Worm (Caenorhabditis elegans) whole organism, L2 larva: ENCODE data around the gene nep-22.

Experiments used
- C34F6.9 ChIP-seq: fragments of 150-350 bp; optimal IDR thresholded peaks from 2 replicates; lab custom pipeline; 2014; ENCODE audit warnings: missing biosample characterization, missing genetic modification characterization
- F13H6.1 ChIP-seq: sonication (generic microtip); optimal IDR thresholded peaks from 2 replicates; lab custom pipeline; 2016; ENCODE audit warnings: missing genetic modification characterization, missing compliant biosample characterization
- Y55F3AM.14 ChIP-seq: fragments of 200-800 bp; sonication (Bioruptor generic); optimal IDR thresholded peaks from 2 replicates; lab custom pipeline; 2018; ENCODE audit warnings: mild to moderate bottlenecking, missing genetic modification characterization, missing compliant biosample characterization
- blmp-1 ChIP-seq: sonication (generic microtip); optimal IDR thresholded peaks from 2 replicates; lab custom pipeline; 2017; ENCODE audit warnings: missing genetic modification characterization, mild to moderate bottlenecking, missing compliant biosample characterization, antibody characterized with exemption, moderate library complexity; ENCODE audit not compliant: insufficient read depth
- ceh-82 ChIP-seq: fragments of 150-350 bp; optimal IDR thresholded peaks from 2 replicates; lab custom pipeline; 2014; ENCODE audit warnings: missing biosample characterization, missing genetic modification characterization
- crh-2 ChIP-seq: sonication (generic microtip); optimal IDR thresholded peaks from 2 replicates; lab custom pipeline; 2017; ENCODE audit warnings: missing biosample characterization, missing genetic modification characterization
- dmd-4 ChIP-seq: sonication (generic microtip); optimal IDR thresholded peaks from 2 replicates; lab custom pipeline; 2017; ENCODE audit warnings: missing biosample characterization, missing genetic modification characterization
- elt-1 ChIP-seq: fragments of 150-350 bp; optimal IDR thresholded peaks from 2 replicates; lab custom pipeline; 2014; ENCODE audit warnings: missing biosample characterization, missing genetic modification characterization
- fos-1 ChIP-seq: fragments of 150-350 bp; optimal IDR thresholded peaks from 2 replicates; lab custom pipeline; 2014; ENCODE audit warnings: missing biosample characterization, missing genetic modification characterization
- lin-13 ChIP-seq: fragments of 150-350 bp; optimal IDR thresholded peaks from 2 replicates; lab custom pipeline; 2014; ENCODE audit warnings: missing biosample characterization, missing genetic modification reagents, missing genetic modification characterization
- lin-39 ChIP-seq: fragments of 150-350 bp; optimal IDR thresholded peaks from 2 replicates; lab custom pipeline; 2014; ENCODE audit warnings: missing biosample characterization, missing genetic modification reagents, missing genetic modification characterization
- lsy-2 ChIP-seq, 2 experiments: fragments of 150-350 bp in 1 of 2; sonication (generic microtip) in 1 of 2; optimal IDR thresholded peaks; 2 replicates each; lab custom pipeline; 2014 to 2017; ENCODE audit warnings: missing biosample characterization in 2 of 2, missing genetic modification characterization in 2 of 2
- mdl-1 ChIP-seq, 2 experiments: fragments of 150-350 bp in 1 of 2; sonication (generic microtip) in 1 of 2; optimal IDR thresholded peaks; 2 replicates each; lab custom pipeline; 2017; ENCODE audit warnings: missing biosample characterization in 2 of 2, missing genetic modification characterization in 2 of 2
- nhr-10 ChIP-seq: sonication (generic microtip); optimal IDR thresholded peaks from 2 replicates; lab custom pipeline; 2017; ENCODE audit warnings: missing biosample characterization, missing genetic modification characterization
- nhr-12 ChIP-seq: fragments of 150-350 bp; optimal IDR thresholded peaks from 2 replicates; lab custom pipeline; 2014; ENCODE audit warnings: missing biosample characterization, missing genetic modification characterization
- nhr-129 ChIP-seq: fragments of 150-350 bp; optimal IDR thresholded peaks from 2 replicates; lab custom pipeline; 2014; ENCODE audit warnings: missing biosample characterization, missing genetic modification characterization
- nhr-21 ChIP-seq: fragments of 150-350 bp; optimal IDR thresholded peaks from 2 replicates; lab custom pipeline; 2014; ENCODE audit warnings: missing biosample characterization, missing genetic modification characterization
- nhr-23 ChIP-seq: fragments of 150-350 bp; optimal IDR thresholded peaks from 2 replicates; lab custom pipeline; 2014; ENCODE audit warnings: missing biosample characterization, missing genetic modification reagents, missing genetic modification characterization
- nhr-237 ChIP-seq: fragments of 150-350 bp; optimal IDR thresholded peaks from 2 replicates; lab custom pipeline; 2014; ENCODE audit warnings: missing biosample characterization, missing genetic modification characterization
- nhr-25 ChIP-seq: fragments of 150-350 bp; sonication (generic microtip); optimal IDR thresholded peaks from 3 replicates; lab custom pipeline; 2014; ENCODE audit warnings: missing biosample characterization, missing genetic modification characterization
- sem-4 ChIP-seq: fragments of 150-350 bp; optimal IDR thresholded peaks from 2 replicates; lab custom pipeline; 2014; ENCODE audit warnings: missing biosample characterization, missing genetic modification reagents, missing genetic modification characterization
- sma-9 ChIP-seq, 2 experiments: fragments of 150-350 bp in 1 of 2; sonication (generic microtip) in 1 of 2; optimal IDR thresholded peaks; 2 replicates each; lab custom pipeline; 2014 to 2016; ENCODE audit warnings: missing genetic modification characterization in 2 of 2, mild to moderate bottlenecking in 1 of 2, missing biosample characterization in 1 of 2, missing compliant biosample characterization in 1 of 2, missing genetic modification reagents in 1 of 2, moderate library complexity in 1 of 2
- snpc-4 ChIP-seq: fragments of 150-350 bp; optimal IDR thresholded peaks from 2 replicates; lab custom pipeline; 2014; ENCODE audit warnings: missing biosample characterization, missing genetic modification characterization
- unc-39 ChIP-seq: fragments of 150-350 bp; optimal IDR thresholded peaks from 2 replicates; lab custom pipeline; 2014; ENCODE audit warnings: missing biosample characterization, missing genetic modification characterization
- unc-55 ChIP-seq: fragments of 150-350 bp; sonication (generic microtip); optimal IDR thresholded peaks from 3 replicates; lab custom pipeline; 2014; ENCODE audit warnings: missing biosample characterization, missing genetic modification reagents, missing genetic modification characterization
- unc-62 ChIP-seq: fragments of 150-350 bp; optimal IDR thresholded peaks from 2 replicates; lab custom pipeline; 2014; ENCODE audit warnings: missing biosample characterization, missing genetic modification reagents, missing genetic modification characterization
- zag-1 ChIP-seq: fragments of 150-350 bp; optimal IDR thresholded peaks from 2 replicates; lab custom pipeline; 2014; ENCODE audit warnings: missing biosample characterization, missing genetic modification characterization
- ztf-1 ChIP-seq: fragments of 200-800 bp; sonication (Bioruptor generic); conservative IDR thresholded peaks from 2 replicates; pipeline ENCODE4 v1.3.6; 2022; ENCODE audit warnings: missing genetic modification characterization, missing compliant biosample characterization
- ztf-4 ChIP-seq: fragments of 150-350 bp; optimal IDR thresholded peaks from 2 replicates; lab custom pipeline; 2014; ENCODE audit warnings: missing biosample characterization, missing genetic modification characterization

nep-22 gene

ce11 chrX:9034310-9034709 lies at the start of gene nep-22:
TSS of gene nep-22 (plus strand) at chrX:9034554.
- TF ChIP-seq ztf-4 = no peak
- peak; percentile 86 for TF ChIP-seq fos-1
- TF ChIP-seq ceh-82 = no peak

DNA sequence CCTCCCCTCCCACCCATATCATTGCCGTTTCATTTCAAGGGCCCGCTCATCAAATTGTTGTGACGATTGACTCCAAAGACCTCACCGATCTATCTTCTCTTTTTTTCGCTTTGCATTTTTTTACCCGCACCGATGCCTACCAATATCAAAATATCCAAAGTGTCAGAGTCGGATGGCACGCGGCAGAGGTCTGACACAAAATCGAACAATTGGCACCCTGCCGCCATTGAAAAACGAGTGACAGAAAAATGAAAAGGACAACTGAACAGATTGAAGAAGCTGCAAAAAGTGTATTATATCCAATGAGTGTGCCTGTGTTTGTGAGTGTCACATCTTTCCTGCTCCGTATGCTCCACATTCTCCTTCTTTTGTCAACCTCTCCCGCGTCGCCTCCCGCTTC lies 47.9 kb upstream of the nep-22 start:
- TF ChIP-seq C34F6.9 (peak; percentile 4), dmd-4 (tag; lab: Kevin White, UChicago) (no peak), F13H6.1 (tag; lab: Kevin White, UChicago) (peak; percentile 63), lsy-2 (tag; optimal IDR thresholded peaks at IDR 0.05; lab: Kevin White, UChicago) (peak in 1 of 2 experiments; percentile 24), nhr-129 (peak; percentile 50), nhr-25 (tag; lab: Kevin White, UChicago) (no peak), elt-1 (tag; lab: Kevin White, UChicago) (no peak), snpc-4 (tag; lab: Kevin White, UChicago) (no peak), Y55F3AM.14 (GFP tag; lab: Kevin White, UChicago) (peak; percentile 20)

DNA sequence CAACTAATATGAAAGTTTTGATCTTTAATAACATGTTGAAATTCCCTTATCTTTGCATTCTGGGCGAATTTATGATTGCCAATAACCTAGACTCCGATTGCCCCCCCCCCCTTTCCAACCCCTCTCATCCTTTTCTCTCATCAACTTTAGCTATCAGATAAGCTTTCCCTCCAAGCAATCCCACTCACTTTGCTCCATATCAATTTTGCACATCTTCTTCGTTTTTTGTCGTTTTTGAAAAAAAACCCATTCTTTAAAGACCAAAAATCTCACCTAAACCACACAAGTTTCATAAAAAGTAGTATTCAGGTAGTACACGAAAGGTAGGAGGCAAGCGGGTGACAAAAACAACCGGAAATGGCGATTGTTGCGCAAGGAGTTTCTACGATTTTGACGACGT lies 46.5 kb upstream of the nep-22 start, which contains the start of gene twk-18:
twk-18 (plus strand) TSS at position 301 of the 400 bp plus-strand sequence.
- no peak for TF ChIP-seq nhr-12 (tag; lab: Kevin White, UChicago)
- TF ChIP-seq lin-39 (tag; lab: Kevin White, UChicago) = no peak
- no peak for TF ChIP-seq lin-13 (GFP tag; lab: Kevin White, UChicago)

DNA sequence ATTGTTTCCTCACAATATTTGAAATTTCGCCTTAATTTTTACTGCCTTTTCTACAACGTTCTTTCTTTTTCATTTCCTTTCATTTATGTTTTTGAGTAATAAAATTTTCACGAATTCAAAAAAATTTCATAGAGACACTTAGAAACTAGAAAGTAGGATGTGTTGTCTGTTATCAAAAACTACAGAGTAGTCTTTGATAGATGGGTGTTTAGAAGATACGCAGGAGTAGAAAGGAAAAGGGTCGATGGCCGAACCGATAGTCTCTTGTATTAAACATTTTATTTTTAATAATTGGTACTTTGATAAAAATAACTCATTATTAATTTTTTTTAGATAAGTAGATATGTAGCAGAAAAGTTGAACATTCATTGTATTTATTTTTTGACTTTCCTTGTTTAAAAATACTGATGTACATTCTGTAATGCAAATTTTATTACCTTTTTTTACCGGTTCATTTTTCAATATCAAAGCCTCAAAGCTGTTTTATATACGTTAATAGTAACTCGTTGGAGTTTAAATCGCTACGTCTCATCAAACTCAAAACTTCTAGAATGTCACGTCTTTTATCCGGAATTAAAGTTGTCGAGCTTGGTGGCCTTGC lies 42.4 kb upstream of the nep-22 start, which contains the start of gene C24A3.4:
C24A3.4 (plus strand) TSS at position 551 of the 601 bp plus-strand sequence.
- TF ChIP-seq nhr-237 (tag; lab: Kevin White, UChicago) (no peak), crh-2 (tag; lab: Kevin White, UChicago) (no peak), unc-62 (GFP tag; lab: Kevin White, UChicago) (no peak), lsy-2 (tag; optimal IDR thresholded peaks at IDR 0.05; lab: Kevin White, UChicago) (no peak), mdl-1 (tag; optimal IDR thresholded peaks at IDR 0.05; lab: Kevin White, UChicago) (no peak), elt-1 (tag; lab: Kevin White, UChicago) (no peak), nhr-23 (no peak), nhr-12 (tag; lab: Kevin White, UChicago) (no peak), unc-39 (no peak), nhr-25 (tag; lab: Kevin White, UChicago) (no peak), C34F6.9 (no peak), ztf-4 (no peak), dmd-4 (tag; lab: Kevin White, UChicago) (no peak), lin-39 (tag; lab: Kevin White, UChicago) (no peak), unc-55 (GFP tag; lab: Kevin White, UChicago) (no peak)

ce11 chrX:8995527-8995946 lies 38.8 kb upstream of the nep-22 start:
- peak; percentile 42 for TF ChIP-seq nhr-129
- TF ChIP-seq ztf-1 (GFP tag; lab: Robert Waterston, UW) = no peak
- peak; percentile 43 for TF ChIP-seq Y55F3AM.14 (GFP tag; lab: Kevin White, UChicago)
- TF ChIP-seq sem-4 = peak; percentile 36
- peak; percentile 76 for TF ChIP-seq zag-1 (tag; lab: Kevin White, UChicago)
- peak; percentile 28 for TF ChIP-seq sma-9 (GFP tag; optimal IDR thresholded peaks at IDR 0.05; lab: Kevin White, UChicago)
- TF ChIP-seq sma-9 (tag; optimal IDR thresholded peaks at IDR 0.05; lab: Kevin White, UChicago) = no peak
- TF ChIP-seq lsy-2 (tag; optimal IDR thresholded peaks at IDR 0.05; lab: Kevin White, UChicago) = peak in 1 of 2 experiments; percentile 41
- TF ChIP-seq nhr-10 = no peak
- peak; percentile 81 for TF ChIP-seq unc-55 (GFP tag; lab: Kevin White, UChicago)
- TF ChIP-seq blmp-1 (tag; lab: Kevin White, UChicago) = no peak
- TF ChIP-seq ztf-4 = no peak
- peak; percentile 58 for TF ChIP-seq C34F6.9
- TF ChIP-seq snpc-4 (tag; lab: Kevin White, UChicago) = peak; percentile 19
- TF ChIP-seq F13H6.1 (tag; lab: Kevin White, UChicago) = peak; percentile 73
- peak; percentile 15 for TF ChIP-seq lin-13 (GFP tag; lab: Kevin White, UChicago)
- TF ChIP-seq nhr-21 (tag; lab: Kevin White, UChicago) = no peak
- peak; percentile 26 for TF ChIP-seq crh-2 (tag; lab: Kevin White, UChicago)
- no peak for TF ChIP-seq nhr-237 (tag; lab: Kevin White, UChicago)
